Fruit fly (Drosophila melanogaster) Kc167 (cell line): ENCODE measurements around the gene CG2701.

Experiments used
- Myc ChIP-seq: fragments of >200 bp; optimal IDR thresholded peaks from 2 replicates; lab custom pipeline; 2017; ENCODE audit warnings: missing external identifiers
- h ChIP-seq: fragments of >200 bp; optimal IDR thresholded peaks from 3 replicates; lab custom pipeline; 2018; ENCODE audit warnings: missing external identifiers
- ttk ChIP-seq: sonication (Bioruptor generic); optimal IDR thresholded peaks from 2 replicates; lab custom pipeline; 2017; ENCODE audit warnings: missing external identifiers

dm6 chrX:2732127-2732526 lies 12.0 kb upstream of the CG2701 start, which contains the start of the genes ttm50 and CG2712:
- TF ChIP-seq h (lab: Kevin White, UChicago) (no peak), Myc (lab: Kevin White, UChicago) (no peak), ttk (no peak)
